Worm (Caenorhabditis elegans): Measurements from ENCODE around the gene F09C8.2.
A peak's percentile ranks its signal among the peaks of the same experiment; 100 is the strongest.

The F09C8.2 gene

ce11 chrX:16156891-16157290 lies 10.1 kb upstream of the F09C8.2 start:
- TF ChIP-seq nfya-1 (tag; optimal IDR thresholded peaks at IDR 0.05; ENCODE audit: insufficient read depth) (peak; percentile 38), nhr-67 (tag; optimal IDR thresholded peaks at IDR 0.05) (no peak), lin-39 (tag; optimal IDR thresholded peaks at IDR 0.05) (no peak), nhr-25 (tag; optimal IDR thresholded peaks at IDR 0.05) (peak; percentile 77), ztf-4 (tag; optimal IDR thresholded peaks at IDR 0.05) (no peak), tbx-2 (tag; optimal IDR thresholded peaks at IDR 0.05) (no peak), snpc-4 (tag; optimal IDR thresholded peaks at IDR 0.05) (no peak), mdl-1 (tag; optimal IDR thresholded peaks at IDR 0.05) (no peak), skn-1 (tag; optimal IDR thresholded peaks at IDR 0.05) (no peak), ZK546.5 (tag; optimal IDR thresholded peaks at IDR 0.05) (no peak), unc-62 (GFP tag; optimal IDR thresholded peaks at IDR 0.05) (no peak), nhr-11 (tag; optimal IDR thresholded peaks at IDR 0.05) (no peak), ama-1 (optimal IDR thresholded peaks at IDR 0.05) (no peak), nhr-28 (tag; optimal IDR thresholded peaks at IDR 0.05) (no peak), ceh-82 (tag; optimal IDR thresholded peaks at IDR 0.05) (no peak), fos-1 (tag; optimal IDR thresholded peaks at IDR 0.05) (no peak), hmg-11 (tag; optimal IDR thresholded peaks at IDR 0.05) (peak; percentile 49), pha-4 (tag; optimal IDR thresholded peaks at IDR 0.05) (no peak), mml-1 (tag; optimal IDR thresholded peaks at IDR 0.05) (no peak), nhr-237 (tag; optimal IDR thresholded peaks at IDR 0.05) (no peak), unc-39 (tag; optimal IDR thresholded peaks at IDR 0.05) (no peak), nhr-43 (tag; optimal IDR thresholded peaks at IDR 0.05; ENCODE audit: poor library complexity, severe bottlenecking) (peak; percentile 72), fkh-2 (tag; optimal IDR thresholded peaks at IDR 0.05) (no peak), ceh-28 (tag; optimal IDR thresholded peaks at IDR 0.05) (peak; percentile 2), elt-1 (tag; optimal IDR thresholded peaks at IDR 0.05) (peak; percentile 34), ceh-16 (tag; optimal IDR thresholded peaks at IDR 0.05) (no peak), nhr-23 (tag; optimal IDR thresholded peaks at IDR 0.05) (peak; percentile 67), elt-3 (tag; optimal IDR thresholded peaks at IDR 0.05) (peak in 1 of 3 experiments; percentile 57), lin-15B (tag; optimal IDR thresholded peaks at IDR 0.05) (no peak), egl-5 (tag; optimal IDR thresholded peaks at IDR 0.05) (no peak)

DNA sequence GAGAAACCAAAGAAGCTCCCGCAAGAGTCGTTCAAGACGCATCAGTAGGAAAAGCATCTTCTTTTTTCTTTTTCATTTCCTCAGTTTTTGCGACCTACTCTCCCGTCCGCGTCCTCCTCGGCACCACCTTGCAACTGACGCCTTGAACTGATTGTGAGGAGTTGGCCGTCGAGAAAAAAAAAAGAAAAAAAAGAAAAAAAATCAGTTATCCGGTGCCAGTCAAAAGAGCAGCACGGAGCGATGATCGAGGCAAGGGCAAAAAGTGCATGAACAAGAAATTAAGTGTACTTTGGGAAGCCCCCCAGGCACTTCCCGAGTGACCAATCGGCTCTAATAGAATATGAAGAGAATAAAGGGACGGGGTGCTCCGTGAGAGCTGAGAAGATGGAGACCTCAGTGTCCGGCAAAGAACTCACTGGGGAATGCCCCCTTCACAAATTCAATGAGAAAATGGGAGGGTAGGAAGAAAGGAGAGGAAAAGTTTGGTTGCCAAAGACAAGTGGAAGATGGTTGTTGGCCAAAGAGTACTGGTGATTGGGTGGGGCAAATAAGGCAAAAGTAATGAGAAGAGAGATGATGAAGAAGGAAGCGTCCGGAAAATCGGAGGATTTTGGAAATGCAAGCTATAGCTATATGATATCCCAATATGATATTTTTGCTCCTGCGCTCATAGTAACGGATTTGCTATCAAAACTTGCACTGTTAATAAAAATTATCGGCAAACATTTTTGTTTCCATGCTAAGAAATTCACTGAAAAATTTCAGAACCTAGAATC lies 8.6 kb upstream of the F09C8.2 start:
- TF ChIP-seq lin-39 (tag; optimal IDR thresholded peaks at IDR 0.05) (peak; percentile 18), nhr-11 (tag; optimal IDR thresholded peaks at IDR 0.05) (no peak), nfya-1 (tag; optimal IDR thresholded peaks at IDR 0.05; ENCODE audit: insufficient read depth) (peak; percentile 40), snpc-4 (tag; optimal IDR thresholded peaks at IDR 0.05) (no peak)

DNA sequence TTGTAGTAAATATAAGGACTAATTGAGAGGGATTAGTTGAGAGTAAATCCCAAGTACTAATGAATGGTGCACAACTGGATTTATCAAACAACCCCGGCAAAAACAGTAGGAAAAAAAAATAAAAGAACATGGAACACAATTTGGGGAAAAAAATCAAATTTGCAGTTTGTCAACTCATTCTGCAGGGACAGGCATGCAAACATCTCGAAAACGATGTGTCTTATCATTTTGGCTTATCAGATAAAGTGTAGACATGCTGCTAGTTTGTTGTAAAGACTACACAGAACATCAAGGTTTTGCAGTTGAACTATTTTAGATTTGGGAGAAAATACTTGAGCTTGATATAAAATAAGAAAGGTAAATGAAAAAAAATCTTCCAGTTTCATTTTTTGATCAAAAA lies 6.9 kb upstream of the F09C8.2 start:
- TF ChIP-seq nfya-1 (tag; optimal IDR thresholded peaks at IDR 0.05; ENCODE audit: insufficient read depth) (no peak), nhr-23 (tag; optimal IDR thresholded peaks at IDR 0.05) (no peak), ceh-16 (tag; optimal IDR thresholded peaks at IDR 0.05) (no peak), elt-2 (tag; optimal IDR thresholded peaks at IDR 0.05) (peak; percentile 41), mml-1 (tag; optimal IDR thresholded peaks at IDR 0.05) (no peak)

ce11 chrX:16151302-16151701 lies 4.5 kb upstream of the F09C8.2 start:
- TF ChIP-seq pha-4 (tag; optimal IDR thresholded peaks at IDR 0.05) (peak; percentile 21), elt-3 (tag; optimal IDR thresholded peaks at IDR 0.05) (no peak)

DNA sequence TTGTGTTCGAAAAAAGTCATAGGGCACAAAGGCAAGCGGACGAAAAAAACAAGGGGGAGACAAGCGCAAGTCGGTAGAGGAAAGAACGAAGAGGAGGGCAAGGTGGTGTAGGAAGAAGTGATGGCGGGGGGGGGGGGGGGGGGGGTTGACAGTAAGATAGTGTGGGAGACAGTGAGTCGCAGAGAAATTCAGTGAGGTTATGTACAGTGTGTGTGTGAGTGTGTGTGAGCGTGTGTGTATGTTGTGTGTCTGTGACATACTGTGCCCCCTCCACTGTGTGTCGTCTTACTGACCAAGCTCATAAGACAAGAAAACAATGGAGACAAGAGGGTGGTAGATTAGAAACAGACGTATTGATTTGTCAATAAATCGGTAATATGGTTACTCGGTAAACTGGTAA lies 3.3 kb upstream of the F09C8.2 start:
- TF ChIP-seq nhr-23 (tag; optimal IDR thresholded peaks at IDR 0.05): peak; percentile 25
- peak; percentile 39 for TF ChIP-seq hmg-11 (tag; optimal IDR thresholded peaks at IDR 0.05)
- TF ChIP-seq ztf-4 (tag; optimal IDR thresholded peaks at IDR 0.05): no peak
- peak; percentile 88 for TF ChIP-seq pha-4 (tag; optimal IDR thresholded peaks at IDR 0.05)
- TF ChIP-seq nhr-25 (tag; optimal IDR thresholded peaks at IDR 0.05): peak; percentile 36
- TF ChIP-seq fos-1 (tag; optimal IDR thresholded peaks at IDR 0.05): no peak
- TF ChIP-seq pqm-1 (tag; optimal IDR thresholded peaks at IDR 0.05): peak; percentile 51
- TF ChIP-seq ceh-28 (tag; optimal IDR thresholded peaks at IDR 0.05): peak; percentile 12
- peak; percentile 53 for TF ChIP-seq lsy-12 (tag; optimal IDR thresholded peaks at IDR 0.05)
- TF ChIP-seq elt-2 (tag; optimal IDR thresholded peaks at IDR 0.05): peak; percentile 66
- TF ChIP-seq nhr-11 (tag; optimal IDR thresholded peaks at IDR 0.05): no peak
- no peak for TF ChIP-seq skn-1 (tag; optimal IDR thresholded peaks at IDR 0.05)
